Fruit fly (Drosophila melanogaster): ENCODE data around the gene Amacr.

Amacr gene

dm6 chr2L:20752160-20752559 is at the start of gene Amacr, which contains the start of gene Ns4:
Gene Amacr (minus strand): TSS chr2L:20752341.
Gene Ns4 (plus strand): TSS chr2L:20752476.
- TF ChIP-seq insv (optimal IDR thresholded peaks at IDR 0.05) (no peak), Myc (optimal IDR thresholded peaks at IDR 0.05) (no peak), psq (optimal IDR thresholded peaks at IDR 0.05) (no peak), Sin3A (optimal IDR thresholded peaks at IDR 0.05) (no peak), ttk (optimal IDR thresholded peaks at IDR 0.05) (no peak), h (optimal IDR thresholded peaks at IDR 0.05) (no peak)

- TF ChIP-seq ttk (optimal IDR thresholded peaks at IDR 0.05) (no peak), Sin3A (optimal IDR thresholded peaks at IDR 0.05) (no peak), insv (optimal IDR thresholded peaks at IDR 0.05) (no peak), Myc (optimal IDR thresholded peaks at IDR 0.05) (no peak), psq (optimal IDR thresholded peaks at IDR 0.05) (no peak), h (optimal IDR thresholded peaks at IDR 0.05) (no peak)
Observed at dm6 chr2L:20801801-20802200, 49.7 kb upstream of the Amacr start.

- TF ChIP-seq insv (optimal IDR thresholded peaks at IDR 0.05) (no peak), Myc (optimal IDR thresholded peaks at IDR 0.05) (no peak), psq (optimal IDR thresholded peaks at IDR 0.05) (peak; percentile 42)
Observed at dm6 chr2L:20799991-20800897, 48.1 kb upstream of the Amacr start.

- TF ChIP-seq Sin3A (optimal IDR thresholded peaks at IDR 0.05) (no peak), Myc (optimal IDR thresholded peaks at IDR 0.05) (no peak), psq (optimal IDR thresholded peaks at IDR 0.05) (no peak), h (optimal IDR thresholded peaks at IDR 0.05) (no peak), insv (optimal IDR thresholded peaks at IDR 0.05) (no peak), ttk (optimal IDR thresholded peaks at IDR 0.05) (no peak)
Observed at dm6 chr2L:20798351-20798777, 46.2 kb upstream of the Amacr start.

- TF ChIP-seq psq (optimal IDR thresholded peaks at IDR 0.05) (no peak), h (optimal IDR thresholded peaks at IDR 0.05) (no peak), ttk (optimal IDR thresholded peaks at IDR 0.05) (no peak), Myc (optimal IDR thresholded peaks at IDR 0.05) (no peak), Sin3A (optimal IDR thresholded peaks at IDR 0.05) (no peak), insv (optimal IDR thresholded peaks at IDR 0.05) (no peak)
Observed at dm6 chr2L:20797515-20797847, 45.3 kb upstream of the Amacr start, which contains the start of gene CG9328. Gene CG9328 (plus strand): TSS chr2L:20797715.

- TF ChIP-seq Sin3A (optimal IDR thresholded peaks at IDR 0.05): no peak
- no peak for TF ChIP-seq psq (optimal IDR thresholded peaks at IDR 0.05)
- no peak for TF ChIP-seq ttk (optimal IDR thresholded peaks at IDR 0.05)
- no peak for TF ChIP-seq Myc (optimal IDR thresholded peaks at IDR 0.05)
- no peak for TF ChIP-seq insv (optimal IDR thresholded peaks at IDR 0.05)
- no peak for TF ChIP-seq h (optimal IDR thresholded peaks at IDR 0.05)
Observed at dm6 chr2L:20796758-20797514, 44.8 kb upstream of the Amacr start, which contains the start of gene vari. Gene vari (minus strand): TSS chr2L:20797042.

- TF ChIP-seq Sin3A (optimal IDR thresholded peaks at IDR 0.05) (no peak), Myc (optimal IDR thresholded peaks at IDR 0.05) (no peak), h (optimal IDR thresholded peaks at IDR 0.05) (no peak), ttk (optimal IDR thresholded peaks at IDR 0.05) (no peak), insv (optimal IDR thresholded peaks at IDR 0.05) (no peak), psq (optimal IDR thresholded peaks at IDR 0.05) (no peak)
Observed at dm6 chr2L:20795774-20796173, 43.6 kb upstream of the Amacr start.

- TF ChIP-seq Sin3A (optimal IDR thresholded peaks at IDR 0.05) (no peak), psq (optimal IDR thresholded peaks at IDR 0.05) (no peak), ttk (optimal IDR thresholded peaks at IDR 0.05) (no peak), h (optimal IDR thresholded peaks at IDR 0.05) (no peak), insv (optimal IDR thresholded peaks at IDR 0.05) (no peak), Myc (optimal IDR thresholded peaks at IDR 0.05) (no peak)
Observed at dm6 chr2L:20794656-20795055, 42.5 kb upstream of the Amacr start.

dm6 chr2L:20793881-20794280 is 41.7 kb upstream of the Amacr start:
- TF ChIP-seq h (optimal IDR thresholded peaks at IDR 0.05): no peak
- no peak for TF ChIP-seq ttk (optimal IDR thresholded peaks at IDR 0.05)
- no peak for TF ChIP-seq insv (optimal IDR thresholded peaks at IDR 0.05)
- TF ChIP-seq psq (optimal IDR thresholded peaks at IDR 0.05): no peak
- no peak for TF ChIP-seq Myc (optimal IDR thresholded peaks at IDR 0.05)
- TF ChIP-seq Sin3A (optimal IDR thresholded peaks at IDR 0.05): no peak

dm6 chr2L:20792988-20793544 is 40.9 kb upstream of the Amacr start:
- TF ChIP-seq ttk (optimal IDR thresholded peaks at IDR 0.05): no peak
- no peak for TF ChIP-seq h (optimal IDR thresholded peaks at IDR 0.05)
- TF ChIP-seq insv (optimal IDR thresholded peaks at IDR 0.05): no peak
- TF ChIP-seq Myc (optimal IDR thresholded peaks at IDR 0.05): no peak
- TF ChIP-seq Sin3A (optimal IDR thresholded peaks at IDR 0.05): no peak

- TF ChIP-seq ttk (optimal IDR thresholded peaks at IDR 0.05) (no peak), insv (optimal IDR thresholded peaks at IDR 0.05) (no peak), psq (optimal IDR thresholded peaks at IDR 0.05) (no peak), Sin3A (optimal IDR thresholded peaks at IDR 0.05) (no peak), h (optimal IDR thresholded peaks at IDR 0.05) (no peak)
Observed at dm6 chr2L:20792521-20792920, 40.4 kb upstream of the Amacr start.

- TF ChIP-seq Sin3A (optimal IDR thresholded peaks at IDR 0.05) (no peak), ttk (optimal IDR thresholded peaks at IDR 0.05) (peak; percentile 98)
Observed at dm6 chr2L:20788050-20788449, 35.9 kb upstream of the Amacr start.
